Worm (Caenorhabditis elegans): ENCODE results near the gene W08G11.3.
"Not testable (repeated sequence)": the region's sequence is repeated elsewhere in the genome, so short reads cannot be mapped to it uniquely, and the experiment has no call there.

Gene W08G11.3

DNA sequence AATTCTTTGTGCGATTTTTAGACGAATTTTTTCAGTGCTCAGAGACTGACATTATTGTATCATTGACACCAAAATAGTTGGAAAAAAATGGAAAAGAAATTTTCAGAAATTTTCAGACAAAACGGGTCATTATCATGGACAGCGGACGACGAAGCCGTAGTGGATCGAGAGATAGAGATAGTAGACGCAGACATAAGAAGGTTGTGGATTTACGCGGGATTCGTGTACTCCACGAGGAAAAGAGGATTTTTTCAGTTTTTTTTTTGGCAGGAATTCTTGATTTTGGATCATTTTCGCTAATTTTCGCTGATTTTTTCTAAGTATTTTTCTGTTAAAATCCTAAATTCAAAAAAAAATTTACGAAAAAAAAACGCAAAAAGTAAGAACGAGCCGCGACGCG lies at the start of gene W08G11.3:
TSS of gene W08G11.3 (plus strand) at position 107 of the 400 bp plus-strand sequence.
- no peak for TF ChIP-seq flt-1 (GFP tag; IDR thresholded peaks at IDR 0.05)
- no peak for TF ChIP-seq klf-2 (GFP tag; conservative IDR thresholded peaks at IDR 0.05)
- TF ChIP-seq med-1 (GFP tag; optimal IDR thresholded peaks at IDR 0.05; ENCODE audit: insufficient read depth) = no peak
- TF ChIP-seq T22C8.4 (GFP tag; IDR thresholded peaks at IDR 0.05) = no peak
- no peak for TF ChIP-seq cog-1 (tag; optimal IDR thresholded peaks at IDR 0.05)
- no peak for TF ChIP-seq ztf-23 (GFP tag; IDR thresholded peaks at IDR 0.05)

DNA sequence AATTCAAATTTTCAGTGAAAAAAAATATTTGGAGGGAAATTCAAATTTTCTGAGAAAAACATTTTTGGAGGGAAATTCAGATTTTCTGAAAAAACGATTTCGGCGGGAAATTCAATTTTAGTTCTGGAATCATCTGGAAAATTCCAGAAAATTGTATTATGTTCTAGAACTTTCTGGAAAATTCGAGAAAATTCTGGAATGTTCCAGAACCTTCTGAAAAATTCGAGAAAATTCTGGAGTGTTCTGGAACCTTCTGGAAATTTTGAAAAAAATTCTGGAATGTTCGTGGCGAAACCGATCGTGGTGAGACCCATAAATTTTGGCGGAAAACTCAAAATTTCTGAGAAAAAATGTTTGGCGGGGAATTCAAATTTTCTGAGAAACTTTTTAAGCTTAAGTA lies 45.3 kb upstream of the W08G11.3 start:
- TF ChIP-seq T22C8.4 (GFP tag; IDR thresholded peaks at IDR 0.05) (no peak), ref-1 (GFP tag; conservative IDR thresholded peaks at IDR 0.05) (no peak), tab-1 (GFP tag; IDR thresholded peaks at IDR 0.05) (no peak), klf-2 (GFP tag; conservative IDR thresholded peaks at IDR 0.05) (no peak), flt-1 (GFP tag; IDR thresholded peaks at IDR 0.05) (no peak), cog-1 (tag; optimal IDR thresholded peaks at IDR 0.05) (no peak), med-1 (GFP tag; optimal IDR thresholded peaks at IDR 0.05; ENCODE audit: insufficient read depth) (no peak), ztf-23 (GFP tag; IDR thresholded peaks at IDR 0.05) (no peak), ztf-29 (GFP tag; IDR thresholded peaks at IDR 0.05) (no peak)

DNA sequence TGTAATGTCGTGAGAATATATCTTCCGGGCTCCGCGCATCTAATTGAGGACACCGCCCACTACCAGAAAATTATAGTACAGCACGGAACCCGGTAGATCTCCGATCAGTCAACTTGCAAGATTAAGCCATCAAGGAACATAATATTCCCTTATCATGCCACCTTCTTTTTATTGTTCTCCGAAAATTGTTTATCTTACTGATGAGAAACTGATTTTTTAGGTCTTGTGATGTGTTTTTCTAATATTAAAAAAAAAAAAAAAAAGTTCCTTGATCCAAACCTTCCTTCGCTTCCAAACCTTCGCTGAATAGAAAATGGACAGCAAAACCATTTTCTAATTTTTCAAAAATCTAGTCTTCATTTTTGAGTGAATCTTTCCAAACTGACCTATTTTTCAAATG lies 38.6 kb upstream of the W08G11.3 start, which contains the start of gene F57G8.7:
TSS of gene F57G8.7 (plus strand) at position 301 of the 400 bp plus-strand sequence.
- no peak for TF ChIP-seq ztf-23 (GFP tag; IDR thresholded peaks at IDR 0.05)
- no peak for TF ChIP-seq T22C8.4 (GFP tag; IDR thresholded peaks at IDR 0.05)
- TF ChIP-seq ztf-29 (GFP tag; IDR thresholded peaks at IDR 0.05) = no peak
- no peak for TF ChIP-seq cog-1 (tag; optimal IDR thresholded peaks at IDR 0.05)
- TF ChIP-seq med-1 (GFP tag; optimal IDR thresholded peaks at IDR 0.05; ENCODE audit: insufficient read depth) = no peak

DNA sequence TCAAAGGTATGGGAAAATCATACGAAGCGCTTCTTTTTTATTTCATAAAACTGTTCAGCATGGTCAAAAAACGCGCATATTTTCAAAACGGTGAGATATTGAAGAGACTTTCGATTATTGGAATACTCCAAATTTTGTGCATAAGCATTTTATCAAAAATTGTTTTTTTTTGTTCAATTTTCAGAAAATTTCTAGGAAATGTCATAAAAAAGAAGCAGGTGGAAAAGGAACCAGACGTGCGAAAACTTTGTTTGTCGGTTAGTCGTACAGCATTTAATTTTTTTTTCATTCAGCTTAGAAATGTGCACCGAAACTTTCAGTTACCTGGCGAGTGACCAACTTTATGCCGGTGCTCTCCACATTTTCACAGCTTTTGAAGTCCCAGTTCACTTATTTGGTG lies 34.1 kb upstream of the W08G11.3 start, which contains the start of gene srh-167:
TSS of gene srh-167 (plus strand) at position 301 of the 400 bp plus-strand sequence.
- TF ChIP-seq klf-2 (GFP tag; conservative IDR thresholded peaks at IDR 0.05) (no peak), cog-1 (tag; optimal IDR thresholded peaks at IDR 0.05) (no peak), flt-1 (GFP tag; IDR thresholded peaks at IDR 0.05) (no peak), ztf-29 (GFP tag; IDR thresholded peaks at IDR 0.05) (no peak), med-1 (GFP tag; optimal IDR thresholded peaks at IDR 0.05; ENCODE audit: insufficient read depth) (no peak), tab-1 (GFP tag; IDR thresholded peaks at IDR 0.05) (no peak), ztf-23 (GFP tag; IDR thresholded peaks at IDR 0.05) (no peak)

DNA sequence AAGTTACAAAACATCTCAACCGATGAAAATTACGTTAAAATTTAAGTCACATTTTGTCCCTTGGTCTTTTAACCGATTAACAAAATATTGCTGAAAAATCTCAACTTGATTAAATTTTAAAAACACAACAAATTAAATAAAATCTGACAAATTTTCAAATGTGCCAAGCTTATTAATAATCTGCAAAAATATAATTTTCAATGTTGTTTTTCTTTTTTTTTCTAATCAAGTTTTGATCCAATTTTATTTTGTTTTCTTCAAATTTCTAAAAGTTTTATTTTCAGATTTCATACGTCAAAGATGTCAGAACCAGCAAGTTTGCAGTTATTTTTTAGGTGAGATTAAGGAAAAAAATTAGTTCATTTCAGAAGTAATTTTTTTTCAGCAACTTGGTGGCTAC lies 31.2 kb upstream of the W08G11.3 start, which contains the start of gene srw-87:
TSS of gene srw-87 (plus strand) at position 301 of the 400 bp plus-strand sequence.
- TF ChIP-seq tab-1 (GFP tag; IDR thresholded peaks at IDR 0.05) (no peak), T22C8.4 (GFP tag; IDR thresholded peaks at IDR 0.05) (no peak), ref-1 (GFP tag; conservative IDR thresholded peaks at IDR 0.05) (no peak), ztf-23 (GFP tag; IDR thresholded peaks at IDR 0.05) (no peak), ztf-29 (GFP tag; IDR thresholded peaks at IDR 0.05) (no peak), flt-1 (GFP tag; IDR thresholded peaks at IDR 0.05) (no peak), cog-1 (tag; optimal IDR thresholded peaks at IDR 0.05) (no peak), med-1 (GFP tag; optimal IDR thresholded peaks at IDR 0.05; ENCODE audit: insufficient read depth) (no peak), klf-2 (GFP tag; conservative IDR thresholded peaks at IDR 0.05) (no peak)

DNA sequence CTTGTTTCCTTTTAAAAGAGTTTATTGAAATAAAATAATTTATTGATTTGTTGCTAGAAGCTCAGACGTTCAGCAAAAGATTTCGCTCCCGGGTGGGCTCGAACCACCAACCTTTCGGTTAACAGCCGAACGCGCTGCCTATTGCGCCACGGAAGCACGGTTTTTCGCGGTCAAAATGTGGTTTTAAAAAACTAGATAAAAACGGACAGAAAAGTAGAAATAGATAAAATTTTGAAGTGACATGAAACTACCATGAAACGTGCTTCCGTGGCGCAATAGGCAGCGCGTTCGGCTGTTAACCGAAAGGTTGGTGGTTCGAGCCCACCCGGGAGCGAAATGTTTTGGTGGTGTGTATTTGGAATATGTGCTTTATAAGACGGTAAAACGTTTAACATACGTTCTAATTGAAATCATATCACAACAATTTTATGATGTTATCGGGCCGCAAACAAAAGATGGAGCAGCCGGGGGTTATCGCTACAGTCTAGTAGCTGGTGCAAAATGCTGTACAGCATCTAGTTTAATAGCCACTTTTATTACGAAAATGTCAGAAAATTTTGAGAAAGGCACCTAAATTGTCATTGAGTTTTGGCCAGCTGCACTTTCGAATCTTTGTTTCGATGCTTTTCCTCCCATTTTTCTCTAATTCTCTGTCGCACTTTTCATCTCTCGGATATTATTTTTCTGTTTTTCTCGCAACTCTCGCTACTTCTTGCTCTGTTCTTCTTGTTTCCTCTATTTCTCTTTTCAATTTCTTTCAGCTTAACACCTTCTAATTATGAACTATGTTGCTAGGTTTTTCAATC lies 29.0 kb upstream of the W08G11.3 start, which contains the start of gene slc-9B.2:
TSS of gene slc-9B.2 (plus strand) at position 756 of the 806 bp plus-strand sequence.
- not testable (repeated sequence) for TF ChIP-seq ztf-23 (GFP tag; IDR thresholded peaks at IDR 0.05); cog-1 (tag; optimal IDR thresholded peaks at IDR 0.05); med-1 (GFP tag; optimal IDR thresholded peaks at IDR 0.05; ENCODE audit: insufficient read depth)

DNA sequence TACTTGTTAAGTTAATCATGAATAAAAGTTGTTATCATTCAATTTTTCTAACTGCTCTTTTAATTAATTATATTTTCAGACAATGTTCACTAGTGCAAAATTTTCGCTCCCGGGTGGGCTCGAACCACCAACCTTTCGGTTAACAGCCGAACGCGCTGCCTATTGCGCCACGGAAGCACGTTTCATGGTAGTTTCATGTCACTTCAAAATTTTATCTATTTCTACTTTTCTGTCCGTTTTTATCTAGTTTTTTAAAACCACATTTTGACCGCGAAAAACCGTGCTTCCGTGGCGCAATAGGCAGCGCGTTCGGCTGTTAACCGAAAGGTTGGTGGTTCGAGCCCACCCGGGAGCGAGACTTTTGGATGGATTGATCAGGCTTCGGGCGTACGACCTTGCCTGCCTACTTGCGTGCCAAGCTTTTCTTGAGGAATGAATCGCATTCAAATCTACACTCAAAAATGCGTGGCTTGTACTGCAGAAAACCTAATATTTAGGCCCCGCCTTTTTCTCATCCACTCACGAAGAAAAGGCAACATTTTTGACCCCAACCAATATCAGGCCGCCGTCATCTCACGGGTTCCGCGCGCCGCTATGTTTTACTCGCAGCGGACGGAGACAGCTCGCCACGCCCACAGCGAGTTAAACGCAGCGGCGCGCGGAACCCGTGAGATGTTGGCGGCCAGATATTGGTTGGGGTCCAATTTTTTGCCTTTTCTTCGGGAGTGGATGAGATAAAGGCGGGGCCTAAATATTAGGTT lies 25.8 kb upstream of the W08G11.3 start:
- 0 out of 2 replicates have a peak, but pooled peaks have one; percentile 43 for TF ChIP-seq klf-2 (GFP tag; conservative IDR thresholded peaks at IDR 0.05)

DNA sequence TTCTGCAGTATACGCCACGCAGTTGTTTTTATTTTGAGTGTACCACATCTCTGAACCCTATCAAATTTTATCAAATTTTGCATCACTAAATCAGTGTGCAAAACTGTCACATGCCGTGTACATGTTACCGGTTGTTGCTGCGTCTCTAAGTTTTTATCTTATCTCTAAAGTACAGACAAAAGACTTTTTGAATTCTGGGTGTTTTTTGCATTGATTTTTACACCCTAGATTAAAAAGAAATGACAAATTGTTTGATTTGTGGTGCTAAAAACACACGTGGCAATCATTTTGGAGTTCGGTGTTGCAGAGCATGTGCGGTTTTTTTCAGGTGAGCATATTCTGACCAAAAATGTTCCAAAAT lies 25.2 kb upstream of the W08G11.3 start, which contains the start of gene nhr-193:
TSS of gene nhr-193 (plus strand) at position 51 of the 361 bp plus-strand sequence.
- TF ChIP-seq med-1 (GFP tag; optimal IDR thresholded peaks at IDR 0.05; ENCODE audit: insufficient read depth) (no peak), flt-1 (GFP tag; IDR thresholded peaks at IDR 0.05) (no peak), ztf-29 (GFP tag; IDR thresholded peaks at IDR 0.05) (no peak), ztf-23 (GFP tag; IDR thresholded peaks at IDR 0.05) (no peak), cog-1 (tag; optimal IDR thresholded peaks at IDR 0.05) (no peak), T22C8.4 (GFP tag; IDR thresholded peaks at IDR 0.05) (no peak)

DNA sequence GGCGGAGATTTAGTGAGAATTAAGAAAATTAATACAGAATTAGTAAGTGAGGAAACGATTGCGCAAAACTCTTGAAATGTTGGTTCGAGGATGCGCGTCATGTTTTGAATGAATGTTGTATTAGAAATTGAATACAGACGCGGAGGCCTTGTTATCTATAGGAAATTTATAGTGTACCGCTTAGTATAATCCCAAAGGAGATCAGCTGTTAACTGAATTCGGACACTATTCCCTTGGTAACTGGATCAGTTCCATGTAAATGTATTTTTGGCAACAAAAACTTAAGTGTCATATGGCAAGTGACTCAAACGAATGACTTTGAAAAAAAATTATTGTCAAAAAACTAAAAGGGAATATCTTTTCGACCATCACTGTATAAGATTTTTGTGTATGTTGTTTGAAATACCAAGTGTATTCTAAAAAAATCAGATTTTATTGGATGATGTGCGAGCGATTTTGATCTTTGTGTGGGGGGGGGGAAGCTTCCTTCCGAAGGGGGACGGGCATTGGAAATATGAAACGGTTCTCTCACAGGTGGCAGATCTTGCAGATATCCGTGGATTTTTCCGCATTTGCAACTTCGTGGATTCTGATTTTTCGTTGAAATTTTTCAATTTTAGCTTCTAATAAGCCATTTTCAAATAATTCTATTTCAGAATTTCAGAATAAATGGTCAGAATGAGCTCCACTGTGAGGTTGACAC lies 20.9 kb upstream of the W08G11.3 start, which contains the start of the genes W08G11.5 and W08G11.1:
TSS of gene W08G11.5 (minus strand) at position 101 of the 703 bp plus-strand sequence.
TSS of gene W08G11.1 (plus strand) at position 653 of the 703 bp plus-strand sequence.
- TF ChIP-seq ztf-29 (GFP tag; IDR thresholded peaks at IDR 0.05) = no peak
- no peak for TF ChIP-seq med-1 (GFP tag; optimal IDR thresholded peaks at IDR 0.05; ENCODE audit: insufficient read depth)
- TF ChIP-seq ztf-23 (GFP tag; IDR thresholded peaks at IDR 0.05) = no peak
- no peak for TF ChIP-seq tab-1 (GFP tag; IDR thresholded peaks at IDR 0.05)
